Worm (Caenorhabditis elegans) whole organism, late embryonic: ENCODE results near the gene ipmk-1.

Source experiments
- C38D4.7 ChIP-seq: fragments of 200-800 bp; sonication (Bioruptor generic); optimal IDR thresholded peaks from 2 replicates; lab custom pipeline; 2018; ENCODE audit warnings: mild to moderate bottlenecking, missing genetic modification characterization, moderate library complexity, missing compliant biosample characterization
- F13H6.1 ChIP-seq: sonication (generic microtip); optimal IDR thresholded peaks from 2 replicates; lab custom pipeline; 2016; ENCODE audit warnings: missing genetic modification characterization, missing compliant biosample characterization
- elt-2 ChIP-seq: sonication (generic microtip); optimal IDR thresholded peaks from 2 replicates; lab custom pipeline; 2016; ENCODE audit warnings: missing genetic modification reagents, missing genetic modification characterization, missing compliant biosample characterization
- pros-1 ChIP-seq: fragments of 150-350 bp; optimal IDR thresholded peaks from 2 replicates; lab custom pipeline; 2014; ENCODE audit warnings: missing biosample characterization, missing genetic modification reagents, missing genetic modification characterization

DNA sequence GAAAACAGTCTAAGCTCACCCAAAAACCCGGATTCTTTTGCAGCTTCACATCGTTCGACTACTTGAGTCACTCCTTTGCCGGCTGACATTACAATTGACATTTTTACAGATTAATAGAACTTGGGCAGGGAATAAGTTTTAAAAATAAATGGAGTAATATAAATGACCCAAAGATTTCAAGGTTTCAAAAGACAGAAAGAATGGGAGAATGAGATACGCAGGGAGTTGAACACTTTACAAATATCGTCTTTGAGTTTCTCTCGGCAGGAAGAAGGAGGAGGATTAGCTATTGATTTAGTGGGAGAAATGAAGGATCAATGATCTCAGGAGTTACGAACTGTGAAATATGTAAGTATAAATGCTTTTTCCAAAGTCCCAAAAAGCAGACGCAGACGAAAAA, 38.0 kb downstream of the ipmk-1 start, which contains the start of gene K08E7.8:
- TF ChIP-seq pros-1 = no peak
- no peak for TF ChIP-seq C38D4.7 (GFP tag; lab: Kevin White, UChicago)
- TF ChIP-seq F13H6.1 (tag; lab: Kevin White, UChicago) = no peak
- no peak for TF ChIP-seq elt-2 (tag; lab: Kevin White, UChicago)
